Worm (Caenorhabditis elegans): ENCODE results near the gene Y69H2.7.

Y69H2.7 gene

DNA sequence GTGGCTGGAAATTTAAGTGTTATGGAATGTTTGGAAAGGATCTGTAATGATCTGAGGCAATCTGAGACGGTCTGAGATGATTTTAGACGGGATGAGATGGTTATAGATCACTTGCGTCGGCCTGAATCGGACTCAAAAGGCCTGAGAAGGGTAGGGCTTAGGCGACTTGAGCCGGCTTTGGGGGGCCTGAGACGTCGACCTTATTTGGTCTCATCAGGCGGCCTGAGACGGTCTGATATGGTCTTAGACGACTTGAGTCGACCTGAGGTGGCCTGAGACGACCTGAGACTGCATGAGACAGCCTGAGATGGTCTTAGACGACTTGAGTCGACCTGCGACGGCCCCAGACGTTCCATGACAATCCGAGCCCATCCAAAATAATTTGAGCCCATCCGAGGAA is 33.4 kb upstream of the Y69H2.7 start:
- TF ChIP-seq egl-27 (tag; optimal IDR thresholded peaks at IDR 0.05) (no peak), F44E2.7 (GFP tag; IDR thresholded peaks at IDR 0.05) (no peak), F10B5.3 (tag; optimal IDR thresholded peaks at IDR 0.05) (no peak), snpc-4 (tag; optimal IDR thresholded peaks at IDR 0.05) (no peak), unc-62 (GFP tag; optimal IDR thresholded peaks at IDR 0.05 in 1 of 2) (no peak), unc-62 (tag; optimal IDR thresholded peaks at IDR 0.05) (no peak), skn-1 (tag; optimal IDR thresholded peaks at IDR 0.05) (no peak), set-16 (GFP tag; IDR thresholded peaks at IDR 0.05) (peak; percentile 61), rbr-2 (tag; optimal IDR thresholded peaks at IDR 0.05) (no peak)

DNA sequence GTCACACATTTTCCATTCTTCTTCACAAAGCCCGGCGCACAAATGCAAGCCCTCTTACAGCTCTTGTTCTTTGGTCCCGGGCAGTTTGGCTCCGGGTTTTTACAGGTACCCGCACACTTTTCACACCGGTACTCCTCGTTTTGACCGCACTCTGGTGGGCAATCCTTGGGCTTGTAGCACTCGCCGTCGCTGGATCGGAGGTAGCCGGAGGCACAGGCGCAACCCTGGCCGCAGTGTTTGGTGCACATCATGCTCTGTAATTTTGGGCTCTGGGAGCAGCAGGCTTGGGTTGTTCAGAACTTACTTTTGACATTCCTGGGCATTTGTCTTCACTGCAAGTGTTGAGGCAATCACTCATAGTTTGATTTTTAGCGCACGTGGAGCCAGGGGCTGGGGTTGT is 32.4 kb upstream of the Y69H2.7 start:
- TF ChIP-seq nhr-11 (tag; optimal IDR thresholded peaks at IDR 0.05) (no peak), set-16 (GFP tag; IDR thresholded peaks at IDR 0.05) (peak; percentile 67)

DNA sequence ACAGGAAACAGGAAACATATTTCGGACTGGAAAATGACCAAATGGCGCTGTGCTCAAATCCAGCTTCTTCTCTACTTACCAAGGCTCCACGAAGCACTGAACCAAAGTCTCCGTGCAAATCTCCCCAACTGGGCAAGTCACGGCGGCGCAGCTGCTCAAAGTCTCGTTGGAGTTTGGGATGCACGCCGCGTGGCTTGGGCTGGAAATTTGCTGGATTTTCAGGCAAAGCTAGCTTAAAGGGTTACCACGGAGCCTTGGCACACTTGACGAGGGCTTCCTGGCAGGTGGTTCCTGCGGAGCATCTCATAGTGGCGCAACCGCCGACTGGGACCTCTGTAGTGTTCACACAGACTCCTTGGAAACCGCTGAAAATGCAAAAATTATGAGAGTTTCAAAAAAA is 30.9 kb upstream of the Y69H2.7 start:
- TF ChIP-seq set-16 (GFP tag; IDR thresholded peaks at IDR 0.05): peak; percentile 57; the same call in 1 of the 2 replicates
- TF ChIP-seq Y5F2A.4 (GFP tag; optimal IDR thresholded peaks at IDR 0.05): no peak

DNA sequence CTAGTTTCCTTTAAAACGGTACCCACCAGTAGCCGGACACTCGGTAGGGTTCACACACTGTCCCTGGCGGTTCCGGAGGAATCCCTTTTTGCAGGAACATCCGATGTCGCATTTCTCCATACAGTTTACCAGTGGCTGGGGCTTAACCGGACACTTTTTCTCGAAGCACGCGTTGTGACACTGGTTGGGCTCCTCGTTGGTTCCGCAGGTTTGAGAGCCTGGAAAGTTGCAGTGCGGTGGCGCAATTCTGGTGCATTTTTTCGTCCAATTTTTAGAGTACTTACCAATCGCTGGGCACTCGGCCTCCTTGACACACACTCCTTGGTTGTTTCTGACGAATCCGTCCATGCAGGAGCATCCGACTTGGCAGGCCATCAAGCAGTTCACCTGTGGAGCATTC is 27.5 kb upstream of the Y69H2.7 start:
- TF ChIP-seq ztf-7 (tag; optimal IDR thresholded peaks at IDR 0.05) (no peak), arid-1 (GFP tag; conservative IDR thresholded peaks at IDR 0.05) (no peak), aha-1 (tag) (peak; percentile 95), daf-8 (GFP tag; IDR thresholded peaks at IDR 0.05) (no peak), mxl-3 (GFP tag; optimal IDR thresholded peaks at IDR 0.05) (no peak)

DNA sequence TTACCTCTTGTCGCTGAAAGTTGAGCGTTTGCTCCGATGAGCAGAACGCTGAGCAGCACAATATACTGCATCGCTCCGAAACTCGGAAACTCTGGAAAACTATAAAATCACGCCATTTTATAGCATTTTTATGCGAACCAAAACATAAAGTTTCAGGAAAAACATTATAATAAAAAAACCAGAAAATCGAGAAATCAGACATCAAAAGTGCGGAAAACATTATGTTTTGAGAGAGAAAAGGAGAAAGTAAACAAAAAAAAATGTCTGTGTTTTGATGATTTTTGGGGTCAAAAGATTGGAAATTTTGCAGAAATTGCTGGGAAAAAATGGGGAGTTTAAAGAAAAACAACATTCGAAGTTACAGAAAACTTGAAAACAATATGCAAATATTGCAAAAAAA is 25.8 kb upstream of the Y69H2.7 start, which contains the start of gene Y69H2.3:
Gene Y69H2.3 (minus strand): TSS at position 101 of the 400 bp plus-strand sequence.
- no peak for TF ChIP-seq mdt-29 (GFP tag; IDR thresholded peaks at IDR 0.05)
- no peak for TF ChIP-seq T20F7.1 (GFP tag; optimal IDR thresholded peaks at IDR 0.05)
- TF ChIP-seq aha-1 (tag): no peak
- no peak for TF ChIP-seq Y75B8A.6 (GFP tag; IDR thresholded peaks at IDR 0.05)
- TF ChIP-seq nhr-28 (tag; optimal IDR thresholded peaks at IDR 0.05): no peak
- no peak for TF ChIP-seq ceh-20 (GFP tag; IDR thresholded peaks at IDR 0.05)
- TF ChIP-seq unc-39 (tag; optimal IDR thresholded peaks at IDR 0.05): no peak
- no peak for TF ChIP-seq ceh-62 (tag; optimal IDR thresholded peaks at IDR 0.05)
- TF ChIP-seq mdl-1 (tag; optimal IDR thresholded peaks at IDR 0.05): no peak
- TF ChIP-seq hlh-30 (tag; optimal IDR thresholded peaks at IDR 0.05; ENCODE audit: insufficient read depth): no peak
- no peak for TF ChIP-seq saeg-2 (GFP tag; IDR thresholded peaks at IDR 0.05)
- no peak for TF ChIP-seq ama-1 (optimal IDR thresholded peaks at IDR 0.05)
- no peak for TF ChIP-seq ZK546.5 (tag; optimal IDR thresholded peaks at IDR 0.05)
- no peak for TF ChIP-seq mes-2 (tag; optimal IDR thresholded peaks at IDR 0.05; ENCODE audit: poor library complexity, severe bottlenecking)
- TF ChIP-seq lin-38 (GFP tag; IDR thresholded peaks at IDR 0.05): no peak

DNA sequence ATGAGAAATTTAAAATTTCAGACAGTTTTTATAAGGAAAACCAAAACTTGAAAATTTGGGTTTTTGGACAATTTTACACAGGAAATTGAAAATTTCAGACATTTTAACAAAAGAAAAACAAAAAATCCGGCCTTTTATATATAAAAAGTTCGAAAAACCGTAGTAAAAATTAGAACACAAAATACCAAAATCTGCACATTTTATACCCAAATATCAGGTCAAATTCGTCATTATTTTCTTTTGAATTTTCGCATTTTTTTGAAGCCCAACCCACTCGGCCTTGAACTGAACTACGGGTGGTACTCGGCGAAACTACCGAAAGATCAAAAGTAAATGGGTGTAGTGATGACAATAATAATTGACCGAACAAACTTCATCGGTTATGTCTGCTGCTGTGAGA is 22.6 kb upstream of the Y69H2.7 start:
- no peak for TF ChIP-seq F26F4.8 (GFP tag; conservative IDR thresholded peaks at IDR 0.05)
- TF ChIP-seq lin-13 (GFP tag; optimal IDR thresholded peaks at IDR 0.05): no peak
- TF ChIP-seq aha-1 (tag): peak; percentile 92
- no peak for TF ChIP-seq ces-1 (GFP tag; optimal IDR thresholded peaks at IDR 0.05)
